Worm (Caenorhabditis elegans) whole organism, L2 larva: ENCODE measurements around the gene T05A8.11.

ENCODE experiments used
- F13H6.1 ChIP-seq: sonication (generic microtip); optimal IDR thresholded peaks from 2 replicates; lab custom pipeline; 2016; ENCODE audit warnings: missing genetic modification characterization, missing compliant biosample characterization
- R02D3.7 ChIP-seq: fragments of 150-350 bp; optimal IDR thresholded peaks from 2 replicates; lab custom pipeline; 2014; ENCODE audit warnings: missing biosample characterization, missing genetic modification characterization
- Y55F3AM.14 ChIP-seq: fragments of 200-800 bp; sonication (Bioruptor generic); optimal IDR thresholded peaks from 2 replicates; lab custom pipeline; 2018; ENCODE audit warnings: mild to moderate bottlenecking, missing genetic modification characterization, missing compliant biosample characterization
- aly-2 ChIP-seq: fragments of 150-350 bp; optimal IDR thresholded peaks from 2 replicates; lab custom pipeline; 2014; ENCODE audit warnings: missing biosample characterization, missing genetic modification characterization
- ama-1 ChIP-seq: fragments of 150-350 bp; optimal IDR thresholded peaks from 2 replicates; lab custom pipeline; 2018; ENCODE audit warnings: inconsistent platforms
- ceh-16 ChIP-seq: fragments of 150-350 bp; optimal IDR thresholded peaks from 2 replicates; lab custom pipeline; 2014; ENCODE audit warnings: missing biosample characterization, missing genetic modification characterization
- ceh-82 ChIP-seq: fragments of 150-350 bp; optimal IDR thresholded peaks from 2 replicates; lab custom pipeline; 2014; ENCODE audit warnings: missing biosample characterization, missing genetic modification characterization
- crh-2 ChIP-seq: sonication (generic microtip); optimal IDR thresholded peaks from 2 replicates; lab custom pipeline; 2017; ENCODE audit warnings: missing biosample characterization, missing genetic modification characterization
- dmd-4 ChIP-seq: sonication (generic microtip); optimal IDR thresholded peaks from 2 replicates; lab custom pipeline; 2017; ENCODE audit warnings: missing biosample characterization, missing genetic modification characterization
- egl-27 ChIP-seq: sonication (generic microtip); optimal IDR thresholded peaks from 3 replicates; lab custom pipeline; 2017; ENCODE audit warnings: missing biosample characterization, missing genetic modification reagents, missing genetic modification characterization
- elt-1 ChIP-seq: fragments of 150-350 bp; optimal IDR thresholded peaks from 2 replicates; lab custom pipeline; 2014; ENCODE audit warnings: missing biosample characterization, missing genetic modification characterization
- elt-3 ChIP-seq: sonication (generic microtip); optimal IDR thresholded peaks from 2 replicates; lab custom pipeline; 2017; ENCODE audit warnings: missing biosample characterization, missing genetic modification characterization
- fos-1 ChIP-seq: fragments of 150-350 bp; optimal IDR thresholded peaks from 2 replicates; lab custom pipeline; 2014; ENCODE audit warnings: missing biosample characterization, missing genetic modification characterization
- gmeb-1 ChIP-seq: fragments of 150-350 bp; optimal IDR thresholded peaks from 2 replicates; lab custom pipeline; 2014; ENCODE audit warnings: missing biosample characterization, missing genetic modification characterization
- lin-11 ChIP-seq: fragments of 150-350 bp; sonication (generic microtip); optimal IDR thresholded peaks from 2 replicates; lab custom pipeline; 2014; ENCODE audit warnings: missing biosample characterization, missing genetic modification characterization, inconsistent platforms, mixed read lengths
- lin-13 ChIP-seq: fragments of 150-350 bp; optimal IDR thresholded peaks from 2 replicates; lab custom pipeline; 2014; ENCODE audit warnings: missing biosample characterization, missing genetic modification reagents, missing genetic modification characterization
- lin-39 ChIP-seq: fragments of 150-350 bp; optimal IDR thresholded peaks from 2 replicates; lab custom pipeline; 2014; ENCODE audit warnings: missing biosample characterization, missing genetic modification reagents, missing genetic modification characterization
- lsy-2 ChIP-seq, 2 experiments: fragments of 150-350 bp in 1 of 2; sonication (generic microtip) in 1 of 2; optimal IDR thresholded peaks; 2 replicates each; lab custom pipeline; 2014 to 2017; ENCODE audit warnings: missing biosample characterization in 2 of 2, missing genetic modification characterization in 2 of 2
- mab-5 ChIP-seq: fragments of 150-350 bp; optimal IDR thresholded peaks from 2 replicates; lab custom pipeline; 2014; ENCODE audit warnings: missing biosample characterization, missing genetic modification characterization
- mbf-1 ChIP-seq: sonication (generic microtip); optimal IDR thresholded peaks from 2 replicates; lab custom pipeline; 2017; ENCODE audit warnings: missing biosample characterization, missing genetic modification characterization
- mdl-1 ChIP-seq, 2 experiments: fragments of 150-350 bp in 1 of 2; sonication (generic microtip) in 1 of 2; optimal IDR thresholded peaks; 2 replicates each; lab custom pipeline; 2017; ENCODE audit warnings: missing biosample characterization in 2 of 2, missing genetic modification characterization in 2 of 2
- nhr-10 ChIP-seq: sonication (generic microtip); optimal IDR thresholded peaks from 2 replicates; lab custom pipeline; 2017; ENCODE audit warnings: missing biosample characterization, missing genetic modification characterization
- nhr-11 ChIP-seq: fragments of 150-350 bp; optimal IDR thresholded peaks from 2 replicates; lab custom pipeline; 2014; ENCODE audit warnings: missing biosample characterization, missing genetic modification characterization
- nhr-129 ChIP-seq: fragments of 150-350 bp; optimal IDR thresholded peaks from 2 replicates; lab custom pipeline; 2014; ENCODE audit warnings: missing biosample characterization, missing genetic modification characterization
- nhr-21 ChIP-seq: fragments of 150-350 bp; optimal IDR thresholded peaks from 2 replicates; lab custom pipeline; 2014; ENCODE audit warnings: missing biosample characterization, missing genetic modification characterization
- nhr-23 ChIP-seq: fragments of 150-350 bp; optimal IDR thresholded peaks from 2 replicates; lab custom pipeline; 2014; ENCODE audit warnings: missing biosample characterization, missing genetic modification reagents, missing genetic modification characterization
- nhr-237 ChIP-seq: fragments of 150-350 bp; optimal IDR thresholded peaks from 2 replicates; lab custom pipeline; 2014; ENCODE audit warnings: missing biosample characterization, missing genetic modification characterization
- nhr-25 ChIP-seq: fragments of 150-350 bp; sonication (generic microtip); optimal IDR thresholded peaks from 3 replicates; lab custom pipeline; 2014; ENCODE audit warnings: missing biosample characterization, missing genetic modification characterization
- nhr-6 ChIP-seq: fragments of 150-350 bp; optimal IDR thresholded peaks from 2 replicates; lab custom pipeline; 2014; ENCODE audit warnings: missing biosample characterization, missing genetic modification characterization
- nhr-77 ChIP-seq: fragments of 150-350 bp; optimal IDR thresholded peaks from 2 replicates; lab custom pipeline; 2014; ENCODE audit warnings: missing biosample characterization, missing genetic modification characterization
- sem-4 ChIP-seq: fragments of 150-350 bp; optimal IDR thresholded peaks from 2 replicates; lab custom pipeline; 2014; ENCODE audit warnings: missing biosample characterization, missing genetic modification reagents, missing genetic modification characterization
- skn-1 ChIP-seq: sonication (generic microtip); optimal IDR thresholded peaks from 2 replicates; lab custom pipeline; 2017; ENCODE audit warnings: missing biosample characterization, missing genetic modification characterization
- sma-3 ChIP-seq: sonication (generic microtip); optimal IDR thresholded peaks from 2 replicates; lab custom pipeline; 2016; ENCODE audit warnings: missing genetic modification reagents, missing genetic modification characterization, missing compliant biosample characterization
- sma-9 ChIP-seq, 2 experiments: fragments of 150-350 bp in 1 of 2; sonication (generic microtip) in 1 of 2; optimal IDR thresholded peaks; 2 replicates each; lab custom pipeline; 2014 to 2016; ENCODE audit warnings: missing genetic modification characterization in 2 of 2, mild to moderate bottlenecking in 1 of 2, missing biosample characterization in 1 of 2, missing compliant biosample characterization in 1 of 2, missing genetic modification reagents in 1 of 2, moderate library complexity in 1 of 2
- snpc-4 ChIP-seq: fragments of 150-350 bp; optimal IDR thresholded peaks from 2 replicates; lab custom pipeline; 2014; ENCODE audit warnings: missing biosample characterization, missing genetic modification characterization
- unc-39 ChIP-seq: fragments of 150-350 bp; optimal IDR thresholded peaks from 2 replicates; lab custom pipeline; 2014; ENCODE audit warnings: missing biosample characterization, missing genetic modification characterization
- unc-55 ChIP-seq: fragments of 150-350 bp; sonication (generic microtip); optimal IDR thresholded peaks from 3 replicates; lab custom pipeline; 2014; ENCODE audit warnings: missing biosample characterization, missing genetic modification reagents, missing genetic modification characterization
- unc-62 ChIP-seq: fragments of 150-350 bp; optimal IDR thresholded peaks from 2 replicates; lab custom pipeline; 2014; ENCODE audit warnings: missing biosample characterization, missing genetic modification reagents, missing genetic modification characterization
- zag-1 ChIP-seq: fragments of 150-350 bp; optimal IDR thresholded peaks from 2 replicates; lab custom pipeline; 2014; ENCODE audit warnings: missing biosample characterization, missing genetic modification characterization
- ztf-1 ChIP-seq: fragments of 200-800 bp; sonication (Bioruptor generic); conservative IDR thresholded peaks from 2 replicates; pipeline ENCODE4 v1.3.6; 2022; ENCODE audit warnings: missing genetic modification characterization, missing compliant biosample characterization
- ztf-11 ChIP-seq: sonication (generic microtip); optimal IDR thresholded peaks from 2 replicates; lab custom pipeline; 2017; ENCODE audit warnings: missing biosample characterization, missing genetic modification characterization
- ztf-4 ChIP-seq: fragments of 150-350 bp; optimal IDR thresholded peaks from 2 replicates; lab custom pipeline; 2014; ENCODE audit warnings: missing biosample characterization, missing genetic modification characterization

T05A8.11 gene

ce11 chrII:2686985-2687675, 38.3 kb downstream of the T05A8.11 start, which contains the start of the genes sup-9 and nspf-1 (continued):
- TF ChIP-seq snpc-4 (tag; lab: Kevin White, UChicago) (no peak), dmd-4 (tag; lab: Kevin White, UChicago) (no peak), skn-1 (tag; lab: Kevin White, UChicago) (no peak), sem-4 (tag; lab: Kevin White, UChicago) (peak; percentile 24), unc-62 (GFP tag; lab: Kevin White, UChicago) (no peak), egl-27 (tag; lab: Kevin White, UChicago) (no peak), ama-1 (lab: Kevin White, UChicago) (no peak), nhr-237 (tag; lab: Kevin White, UChicago) (no peak), elt-3 (tag; lab: Kevin White, UChicago) (no peak), lin-13 (GFP tag; lab: Kevin White, UChicago) (peak; percentile 59), mdl-1 (tag; optimal IDR thresholded peaks at IDR 0.05; lab: Kevin White, UChicago) (no peak), elt-1 (no peak), mbf-1 (no peak), aly-2 (tag; lab: Kevin White, UChicago) (no peak), nhr-11 (no peak), sma-3 (GFP tag; lab: Kevin White, UChicago) (no peak), zag-1 (tag; lab: Kevin White, UChicago) (no peak), mab-5 (tag; lab: Kevin White, UChicago) (no peak), nhr-6 (tag; lab: Kevin White, UChicago) (no peak), unc-55 (GFP tag; lab: Kevin White, UChicago) (no peak), nhr-77 (tag; lab: Kevin White, UChicago) (no peak), ztf-1 (GFP tag; lab: Robert Waterston, UW) (no peak)

ce11 chrII:2684783-2685182, 40.7 kb downstream of the T05A8.11 start:
- TF ChIP-seq nhr-25 (tag; lab: Kevin White, UChicago) (no peak), nhr-77 (tag; lab: Kevin White, UChicago) (no peak), elt-1 (no peak), ceh-16 (no peak), nhr-23 (tag; lab: Kevin White, UChicago) (no peak), nhr-6 (tag; lab: Kevin White, UChicago) (no peak), lin-11 (no peak), lin-39 (no peak), sma-9 (GFP tag; optimal IDR thresholded peaks at IDR 0.05; lab: Kevin White, UChicago) (no peak), sma-9 (tag; optimal IDR thresholded peaks at IDR 0.05; lab: Kevin White, UChicago) (no peak), gmeb-1 (tag; lab: Kevin White, UChicago) (no peak), ztf-11 (no peak), Y55F3AM.14 (GFP tag; lab: Kevin White, UChicago) (no peak), egl-27 (tag; lab: Kevin White, UChicago) (no peak), ztf-4 (tag; lab: Kevin White, UChicago) (no peak), aly-2 (tag; lab: Kevin White, UChicago) (no peak), crh-2 (tag; lab: Kevin White, UChicago) (no peak)
- TF ChIP-seq, all 48 proteins: peak for 0

ce11 chrII:2684208-2684607, 41.3 kb downstream of the T05A8.11 start, which contains the start of gene ceh-87:
Gene ceh-87 (minus strand): TSS chrII:2684308.
- TF ChIP-seq ztf-4 (tag; lab: Kevin White, UChicago) (no peak), ceh-82 (tag; lab: Kevin White, UChicago) (no peak), skn-1 (tag; lab: Kevin White, UChicago) (no peak), nhr-23 (tag; lab: Kevin White, UChicago) (no peak), unc-62 (GFP tag; lab: Kevin White, UChicago) (no peak), lin-11 (no peak), unc-55 (GFP tag; lab: Kevin White, UChicago) (no peak), lsy-2 (tag; optimal IDR thresholded peaks at IDR 0.05; lab: Kevin White, UChicago) (no peak)

ce11 chrII:2681118-2681517, 44.3 kb downstream of the T05A8.11 start, which contains the start of gene F34D6.1:
Gene F34D6.1 (minus strand): TSS chrII:2681218.
- TF ChIP-seq aly-2 (tag; lab: Kevin White, UChicago): no peak
- TF ChIP-seq R02D3.7 (tag; lab: Kevin White, UChicago): no peak
- TF ChIP-seq F13H6.1 (tag; lab: Kevin White, UChicago): no peak
- no peak for TF ChIP-seq zag-1 (tag; lab: Kevin White, UChicago)
- TF ChIP-seq ama-1 (lab: Kevin White, UChicago): no peak
- no peak for TF ChIP-seq crh-2 (tag; lab: Kevin White, UChicago)
- TF ChIP-seq nhr-10 (tag; lab: Kevin White, UChicago): no peak
- TF ChIP-seq nhr-129: no peak
- no peak for TF ChIP-seq nhr-21 (tag; lab: Kevin White, UChicago)
- no peak for TF ChIP-seq skn-1 (tag; lab: Kevin White, UChicago)
- TF ChIP-seq ceh-16: no peak
- TF ChIP-seq unc-39: no peak
- TF ChIP-seq mab-5 (tag; lab: Kevin White, UChicago): no peak
- no peak for TF ChIP-seq fos-1
- no peak for TF ChIP-seq lin-11
